Worm (Caenorhabditis elegans) whole organism, L4/young adult: Measurements from ENCODE around the gene K06G5.3.

Source experiments
- W03F9.2 ChIP-seq: fragments of 150-350 bp; optimal IDR thresholded peaks from 2 replicates; lab custom pipeline; 2014; ENCODE audit warnings: missing biosample characterization, missing genetic modification characterization
- dao-5 ChIP-seq: sonication (generic microtip); optimal IDR thresholded peaks from 2 replicates; lab custom pipeline; 2016; ENCODE audit warnings: missing genotype, missing genetic modification characterization, moderate library complexity, missing compliant biosample characterization
- him-1 ChIP-seq: sonication (generic microtip); optimal IDR thresholded peaks from 2 replicates; lab custom pipeline; 2016; ENCODE audit warnings: missing genotype, missing genetic modification reagents, missing genetic modification characterization, missing compliant biosample characterization

Gene K06G5.3

DNA sequence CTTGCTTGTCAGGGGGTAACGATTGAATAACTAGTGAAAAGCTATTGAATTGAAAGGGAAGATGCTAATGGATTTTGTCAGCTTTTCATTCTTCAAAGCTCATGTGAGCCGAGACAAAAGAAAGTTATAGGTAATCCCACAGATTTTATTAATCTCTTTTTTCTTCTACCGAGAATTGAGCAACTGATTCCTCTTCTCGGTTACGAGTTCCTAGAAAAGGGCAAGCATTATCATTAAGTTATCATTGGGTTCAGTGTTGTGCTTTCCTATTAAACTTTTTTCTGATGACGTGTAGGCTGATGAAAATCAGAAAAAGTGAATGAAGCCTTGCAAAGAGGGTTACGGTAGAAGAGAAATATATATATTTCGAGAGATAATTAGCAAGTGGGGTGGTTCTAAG lies 37.4 kb downstream of the K06G5.3 start:
- TF ChIP-seq him-1 (tag; lab: Kevin White, UChicago) (no peak), dao-5 (tag; lab: Kevin White, UChicago) (no peak), W03F9.2 (no peak)

DNA sequence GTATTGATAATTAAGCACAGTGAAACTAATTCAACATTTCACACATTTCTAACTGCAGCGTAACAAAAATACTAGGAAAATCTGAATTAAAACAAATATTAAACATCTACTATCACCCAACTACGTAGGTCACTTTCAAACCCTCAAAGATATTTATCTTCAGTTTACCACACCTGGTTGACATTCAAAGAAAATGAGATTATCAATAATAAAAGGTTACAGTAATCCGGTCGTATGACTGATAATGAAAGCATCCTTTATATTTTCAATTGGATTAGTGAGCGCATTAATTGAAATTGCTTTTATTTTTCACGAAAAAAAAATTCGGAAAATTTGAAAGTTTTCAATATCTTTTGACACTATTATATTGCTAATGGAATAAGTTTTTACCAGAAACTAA lies 40.5 kb downstream of the K06G5.3 start:
- TF ChIP-seq dao-5 (tag; lab: Kevin White, UChicago) (no peak), W03F9.2 (no peak), him-1 (tag; lab: Kevin White, UChicago) (no peak)

DNA sequence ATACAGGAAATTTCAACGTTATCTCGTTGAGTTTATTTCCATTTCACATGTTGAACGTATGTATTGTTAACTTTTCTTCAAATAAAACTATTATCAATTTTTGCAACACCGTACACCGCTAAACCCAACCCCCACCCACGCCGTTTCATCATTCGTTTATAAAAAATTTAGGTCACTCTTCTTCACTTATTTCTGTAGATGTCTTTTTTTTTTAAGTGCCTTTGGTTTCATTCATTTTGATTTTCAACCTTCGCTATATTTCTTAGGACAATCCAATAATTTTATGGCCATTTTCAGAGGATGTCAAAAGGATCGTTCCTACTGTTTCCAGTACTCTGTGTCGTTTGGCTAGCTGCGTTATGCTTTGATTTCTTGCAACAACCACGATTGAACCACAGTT lies 42.9 kb downstream of the K06G5.3 start, which contains the start of gene C37E2.3:
TSS of gene C37E2.3 (plus strand) at position 301 of the 400 bp plus-strand sequence.
- TF ChIP-seq W03F9.2 (no peak), dao-5 (tag; lab: Kevin White, UChicago) (no peak), him-1 (tag; lab: Kevin White, UChicago) (no peak)

DNA sequence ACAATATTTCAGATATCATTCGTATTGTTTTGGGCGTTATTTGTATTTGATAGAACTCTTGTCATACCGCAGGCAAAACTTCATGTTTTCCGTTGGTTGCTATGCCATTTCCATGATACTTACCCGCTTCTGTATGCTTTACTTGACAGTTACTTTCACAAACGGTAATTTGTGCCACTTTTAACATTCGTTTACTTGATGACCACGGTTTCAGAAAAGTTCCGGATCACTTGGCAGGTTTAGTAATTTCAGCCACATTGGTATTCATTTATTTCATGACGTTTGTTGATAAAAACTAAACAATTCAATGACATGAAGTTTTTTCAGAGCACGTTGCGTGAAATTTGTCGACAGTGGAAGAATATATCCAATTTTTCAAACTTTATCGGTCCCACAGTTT lies 43.6 kb downstream of the K06G5.3 start:
- no peak for TF ChIP-seq dao-5 (tag; lab: Kevin White, UChicago)
- no peak for TF ChIP-seq W03F9.2
- TF ChIP-seq him-1 (tag; lab: Kevin White, UChicago): no peak

DNA sequence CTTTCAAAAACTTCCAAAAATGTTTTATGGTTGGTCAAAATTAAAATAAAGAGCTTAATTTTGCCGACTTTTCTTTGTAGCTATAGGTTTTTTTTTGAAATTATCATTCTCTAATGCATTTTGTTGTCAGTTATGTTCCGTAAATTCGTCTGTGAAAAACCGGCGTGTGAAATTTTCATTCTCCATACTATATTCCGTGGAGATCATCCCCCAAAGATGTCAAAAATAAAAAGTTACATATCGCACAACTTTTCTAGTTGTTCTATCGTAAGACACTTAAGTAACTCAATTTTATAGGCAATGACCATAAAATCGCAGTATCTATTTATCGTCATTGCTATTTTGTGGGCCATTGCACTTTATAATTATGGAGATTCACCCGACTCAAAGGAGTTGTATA lies 44.4 kb downstream of the K06G5.3 start, which contains the start of gene C37E2.10:
TSS of gene C37E2.10 (plus strand) at position 301 of the 400 bp plus-strand sequence.
- no peak for TF ChIP-seq W03F9.2
- TF ChIP-seq dao-5 (tag; lab: Kevin White, UChicago): no peak
- TF ChIP-seq him-1 (tag; lab: Kevin White, UChicago): no peak

DNA sequence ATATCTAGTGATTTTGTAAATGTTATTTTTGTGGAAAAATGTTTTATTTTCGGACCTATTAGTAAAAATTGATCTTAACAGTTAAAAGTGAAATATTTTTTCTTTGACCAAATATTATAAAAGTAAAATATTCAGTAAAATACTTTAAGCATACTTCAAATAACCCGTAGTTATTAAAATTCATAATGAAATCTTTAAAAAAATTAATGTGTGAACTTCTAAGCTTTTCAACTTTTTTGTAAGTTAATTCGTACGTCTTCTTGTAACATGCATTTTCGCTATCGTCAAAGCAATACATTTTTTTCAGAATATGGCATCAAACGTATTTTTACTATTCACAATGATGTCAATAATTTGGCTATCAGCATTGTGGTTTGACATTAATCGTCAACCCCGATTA lies 47.3 kb downstream of the K06G5.3 start, which contains the start of gene C37E2.2:
TSS of gene C37E2.2 (plus strand) at position 301 of the 400 bp plus-strand sequence.
- no peak for TF ChIP-seq dao-5 (tag; lab: Kevin White, UChicago)
- TF ChIP-seq W03F9.2: no peak
- no peak for TF ChIP-seq him-1 (tag; lab: Kevin White, UChicago)

DNA sequence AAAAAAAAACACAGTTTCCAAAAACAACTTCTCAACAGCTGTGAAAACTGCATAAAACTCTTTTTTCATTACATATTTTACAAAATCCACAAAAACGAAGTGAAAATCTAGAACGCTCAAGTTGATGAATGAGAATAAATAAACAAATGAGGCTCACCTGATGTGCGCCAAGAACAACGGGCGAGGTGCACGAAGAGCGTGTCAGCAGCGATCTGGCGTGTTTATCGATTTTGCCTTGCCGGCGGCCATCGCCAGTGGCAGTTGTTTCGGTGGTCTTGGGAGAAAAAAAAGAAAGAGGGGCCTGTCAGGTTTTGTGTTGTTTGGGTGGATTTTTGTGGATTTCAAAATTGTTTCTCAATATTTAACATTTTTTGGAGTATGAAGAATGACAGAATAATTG lies 49.2 kb downstream of the K06G5.3 start, which contains the start of gene idhb-1:
TSS of gene idhb-1 (minus strand) at position 214 of the 400 bp plus-strand sequence.
- TF ChIP-seq him-1 (tag; lab: Kevin White, UChicago): no peak
- TF ChIP-seq W03F9.2: peak; percentile 46

DNA sequence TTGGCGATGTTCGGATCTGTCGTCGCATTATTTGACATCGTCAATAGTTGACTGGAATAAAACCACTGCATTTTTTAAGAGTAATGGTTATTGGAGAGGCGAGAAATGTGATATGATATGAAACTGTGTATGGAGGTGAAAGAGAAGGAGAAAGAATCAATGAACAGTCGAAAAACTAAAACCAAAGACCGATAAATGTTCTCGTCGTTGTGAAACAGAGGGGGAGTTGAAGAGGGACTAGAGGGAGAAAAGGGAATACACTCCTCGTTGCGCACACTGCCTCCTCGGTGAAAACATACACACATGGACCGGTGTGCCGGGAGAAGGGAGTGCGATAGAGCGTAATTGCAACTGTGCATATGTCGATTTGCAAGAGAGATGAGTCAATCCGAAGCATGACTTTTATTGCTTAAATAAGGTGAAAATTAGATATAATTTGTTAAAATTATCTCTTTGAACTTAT lies 53.5 kb downstream of the K06G5.3 start, which contains the start of gene sym-4:
TSS of gene sym-4 (minus strand) at position 51 of the 463 bp plus-strand sequence.
- TF ChIP-seq W03F9.2: peak; percentile 84
- peak; percentile 26 for TF ChIP-seq him-1 (tag; lab: Kevin White, UChicago)
- no peak for TF ChIP-seq dao-5 (tag; lab: Kevin White, UChicago)
